Fruit fly (Drosophila melanogaster) whole organism: ENCODE data around the gene if.

Experiments
- CG8478 ChIP-seq: fragments of >200 bp; optimal IDR thresholded peaks from 2 replicates; lab custom pipeline; 2018; ENCODE audit warnings: inconsistent platforms
- Dll ChIP-seq: fragments of >200 bp; optimal IDR thresholded peaks from 2 replicates; lab custom pipeline; 2017
- EcR ChIP-seq, 2 experiments: fragments of >200 bp; optimal IDR thresholded peaks; 2 replicates each; lab custom pipeline; 2017; ENCODE audit warnings: missing biosample characterization in 2 of 2, missing genetic modification characterization in 2 of 2, missing genetic modification reagents in 2 of 2
- pan ChIP-seq: fragments of >200 bp; optimal IDR thresholded peaks from 2 replicates; lab custom pipeline; 2017
- psq ChIP-seq: fragments of >200 bp; optimal IDR thresholded peaks from 2 replicates; lab custom pipeline; 2017
- usp ChIP-seq: fragments of >200 bp; optimal IDR thresholded peaks from 2 replicates; lab custom pipeline; 2017; ENCODE audit warnings: missing biosample characterization, missing genetic modification characterization, mixed read lengths

if gene

dm6 chrX:16750712-16751578, 32.3 kb downstream of the if start:
- TF ChIP-seq EcR (GFP tag; optimal IDR thresholded peaks at IDR 0.05; lab: Kevin White, UChicago): no peak
- TF ChIP-seq pan: no peak
- TF ChIP-seq usp (GFP tag; lab: Kevin White, UChicago): no peak
- no peak for TF ChIP-seq psq (lab: Kevin White, UChicago)
- no peak for TF ChIP-seq Dll
- no peak for TF ChIP-seq CG8478 (lab: Kevin White, UChicago)

dm6 chrX:16749324-16749723, 33.9 kb downstream of the if start:
- TF ChIP-seq CG8478 (lab: Kevin White, UChicago): no peak
- TF ChIP-seq EcR (GFP tag; optimal IDR thresholded peaks at IDR 0.05; lab: Kevin White, UChicago): no peak
- TF ChIP-seq usp (GFP tag; lab: Kevin White, UChicago): no peak
- no peak for TF ChIP-seq pan
- TF ChIP-seq Dll: no peak
- TF ChIP-seq psq (lab: Kevin White, UChicago): no peak

DNA sequence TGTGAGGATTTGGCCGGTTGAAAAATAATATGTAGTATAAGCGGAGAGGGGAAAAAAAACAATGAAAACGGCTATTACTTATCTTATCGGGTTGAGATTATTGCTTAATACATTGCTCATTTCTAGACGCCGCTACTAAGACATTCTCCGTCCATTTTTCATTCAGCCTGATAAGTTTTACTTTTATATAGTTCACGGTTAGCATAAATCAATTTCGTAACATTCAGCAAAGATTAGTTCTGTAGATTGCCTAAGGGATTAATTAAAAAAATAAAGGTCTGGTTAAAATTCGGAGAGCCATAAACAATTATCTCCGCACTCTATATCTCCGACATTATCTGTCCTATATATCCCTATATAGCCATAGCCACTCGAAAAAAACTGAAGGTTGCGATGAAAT, 35.8 kb downstream of the if start:
- TF ChIP-seq usp (GFP tag; lab: Kevin White, UChicago) (no peak), Dll (no peak)

DNA sequence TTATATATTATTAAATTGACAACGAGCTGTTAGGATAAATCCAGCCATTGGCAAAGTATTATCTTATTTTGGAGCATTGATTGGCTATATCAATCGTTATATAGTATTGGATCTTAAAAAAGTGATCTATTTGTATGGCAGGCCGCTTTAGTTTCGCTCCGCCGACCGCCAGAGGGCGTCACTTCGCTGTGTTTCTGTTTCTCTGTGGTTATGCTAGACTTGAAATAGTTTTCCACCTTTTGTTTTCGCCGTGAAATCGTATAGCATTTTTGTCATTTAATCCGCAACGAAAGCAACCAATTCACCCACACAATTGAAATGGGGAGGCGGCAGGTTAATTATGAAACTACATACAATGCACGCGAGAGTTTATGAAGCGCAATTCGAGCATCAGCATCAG, 36.4 kb downstream of the if start:
- TF ChIP-seq Dll: no peak
- no peak for TF ChIP-seq psq (lab: Kevin White, UChicago)
- TF ChIP-seq usp (GFP tag; lab: Kevin White, UChicago): no peak
- no peak for TF ChIP-seq EcR (GFP tag; optimal IDR thresholded peaks at IDR 0.05; lab: Kevin White, UChicago)
- TF ChIP-seq CG8478 (lab: Kevin White, UChicago): no peak
- no peak for TF ChIP-seq pan

dm6 chrX:16745942-16746341, 37.3 kb downstream of the if start:
- TF ChIP-seq Dll (no peak), usp (GFP tag; lab: Kevin White, UChicago) (no peak), EcR (GFP tag; optimal IDR thresholded peaks at IDR 0.05; lab: Kevin White, UChicago) (no peak)

dm6 chrX:16744345-16744744, 38.9 kb downstream of the if start:
- TF ChIP-seq Dll (no peak), pan (no peak), EcR (GFP tag; optimal IDR thresholded peaks at IDR 0.05; lab: Kevin White, UChicago) (no peak), CG8478 (lab: Kevin White, UChicago) (no peak), psq (lab: Kevin White, UChicago) (no peak), usp (GFP tag; lab: Kevin White, UChicago) (no peak)

DNA sequence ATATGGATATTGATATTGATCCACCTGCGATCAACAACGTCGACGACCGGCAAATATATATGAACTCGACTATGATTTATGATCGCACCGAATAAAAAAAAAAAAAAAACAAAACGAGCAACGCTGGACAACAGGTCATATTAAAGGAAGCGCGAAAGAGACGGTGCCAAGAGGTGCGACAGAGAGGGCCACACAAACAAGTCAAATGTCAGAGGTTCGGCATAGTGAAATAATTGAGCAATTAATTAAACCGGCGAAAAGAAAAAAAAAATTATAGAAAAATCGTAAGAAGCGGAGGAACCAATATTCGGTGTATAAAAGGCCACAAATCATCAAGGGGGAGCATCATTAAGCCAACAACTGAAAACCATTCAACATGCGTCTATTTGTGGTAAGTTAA, 40.7 kb downstream of the if start, which contains the start of gene Twdlalpha:
Twdlalpha (plus strand) TSS at position 301 of the 400 bp plus-strand sequence.
- TF ChIP-seq usp (GFP tag; lab: Kevin White, UChicago) (no peak), psq (lab: Kevin White, UChicago) (no peak), CG8478 (lab: Kevin White, UChicago) (no peak), Dll (no peak), EcR (GFP tag; optimal IDR thresholded peaks at IDR 0.05; lab: Kevin White, UChicago) (no peak), pan (no peak)

DNA sequence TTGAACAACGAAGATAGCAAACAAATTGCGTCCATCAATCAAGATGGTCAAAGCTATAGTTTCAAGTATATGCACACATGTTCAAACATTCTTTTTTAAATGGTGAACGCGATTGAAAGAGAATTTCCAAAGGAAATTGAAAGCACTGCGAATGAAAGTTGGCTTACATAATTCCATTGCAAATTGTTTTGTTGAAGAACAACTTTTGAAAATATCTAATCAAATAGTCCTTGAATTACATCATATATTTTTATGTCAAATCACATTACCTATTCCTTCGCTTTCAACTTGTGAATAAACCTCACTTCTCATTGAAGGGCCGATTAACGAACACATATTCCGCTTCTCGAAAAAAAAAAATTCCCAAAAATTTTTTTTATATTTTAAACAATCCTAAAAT, 42.6 kb downstream of the if start, which contains the start of gene CG32568:
CG32568 (plus strand) TSS at position 301 of the 400 bp plus-strand sequence.
- TF ChIP-seq CG8478 (lab: Kevin White, UChicago) (no peak), Dll (no peak), usp (GFP tag; lab: Kevin White, UChicago) (no peak), psq (lab: Kevin White, UChicago) (no peak), EcR (GFP tag; optimal IDR thresholded peaks at IDR 0.05; lab: Kevin White, UChicago) (no peak), pan (no peak)

dm6 chrX:16737878-16738277, 45.4 kb downstream of the if start, which contains the start of gene TwdlZ:
Gene TwdlZ (plus strand): TSS chrX:16738178.
- TF ChIP-seq psq (lab: Kevin White, UChicago) (no peak), pan (no peak), usp (GFP tag; lab: Kevin White, UChicago) (no peak), EcR (GFP tag; optimal IDR thresholded peaks at IDR 0.05; lab: Kevin White, UChicago) (no peak), CG8478 (lab: Kevin White, UChicago) (no peak), Dll (no peak)

- TF ChIP-seq pan (no peak), usp (GFP tag; lab: Kevin White, UChicago) (no peak), CG8478 (lab: Kevin White, UChicago) (no peak), EcR (GFP tag; optimal IDR thresholded peaks at IDR 0.05; lab: Kevin White, UChicago) (no peak), Dll (no peak), psq (lab: Kevin White, UChicago) (no peak)
Measured at dm6 chrX:16736180-16736579, 47.1 kb downstream of the if start.

DNA sequence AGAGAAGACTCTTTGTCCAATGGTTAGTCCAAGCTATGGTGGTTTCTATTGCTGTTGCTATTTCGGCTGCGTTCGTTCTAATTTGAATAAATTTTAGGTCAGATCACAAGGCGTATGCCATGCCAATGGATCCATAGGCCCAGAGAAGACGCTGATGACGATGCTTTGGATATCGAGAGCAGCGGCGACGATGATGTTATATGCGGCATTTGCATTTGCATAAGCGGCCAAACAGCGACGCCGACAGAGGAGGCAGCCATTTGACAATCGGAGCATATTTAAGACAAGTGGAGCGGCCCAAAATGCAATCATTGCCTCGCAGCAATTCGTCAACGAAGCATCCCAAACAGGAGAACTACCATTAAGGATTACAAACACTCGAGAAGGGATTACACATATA, 48.6 kb downstream of the if start, which contains the start of gene TwdlY:
TwdlY (plus strand) TSS at position 301 of the 400 bp plus-strand sequence.
- TF ChIP-seq psq (lab: Kevin White, UChicago): no peak

DNA sequence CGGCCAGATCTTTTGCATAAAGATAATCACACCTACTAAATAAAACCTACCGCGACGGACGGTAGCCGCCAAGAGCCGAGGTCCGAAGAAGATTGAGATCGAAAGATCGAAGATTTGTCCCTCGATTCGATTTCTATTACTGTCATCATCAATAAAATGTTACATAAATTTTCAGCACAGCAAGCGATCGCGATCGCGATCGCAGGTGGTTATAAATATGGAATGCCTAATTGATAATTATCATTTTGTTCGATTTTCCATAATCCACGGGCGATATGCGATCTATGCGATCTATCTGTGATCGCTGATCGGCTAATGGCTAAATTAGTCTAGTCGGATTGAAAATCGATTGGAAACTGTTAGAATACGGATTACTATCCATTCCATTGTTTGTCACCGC, 50.0 kb downstream of the if start:
- TF ChIP-seq EcR (GFP tag; optimal IDR thresholded peaks at IDR 0.05; lab: Kevin White, UChicago) (no peak), CG8478 (lab: Kevin White, UChicago) (no peak), usp (GFP tag; lab: Kevin White, UChicago) (no peak), Dll (no peak), pan (no peak), psq (lab: Kevin White, UChicago) (no peak)
